Fruit fly (Drosophila melanogaster): ENCODE measurements around the gene CG15322.

- TF ChIP-seq CG32121 (GFP tag; IDR thresholded peaks at IDR 0.05), result no peak
- peak; percentile 63 for TF ChIP-seq CG8159 (tag; optimal IDR thresholded peaks at IDR 0.05)
- no peak for TF ChIP-seq gl (tag; optimal IDR thresholded peaks at IDR 0.05)
Observed at dm6 chrX:20147693-20148174, 14.4 kb downstream of the CG15322 start, which contains the start of gene aspr.

Measured in whole organism, pupa.